Fruit fly (Drosophila melanogaster): Measurements from ENCODE around the gene CG42759.
A peak's percentile ranks its signal among the peaks of the same experiment; 100 is the strongest.

Gene CG42759

dm6 chr3R:10121266-10121904 is 21.5 kb upstream of the CG42759 start, which contains the start of the genes gammaSnap2 and ATPsynepsilonL:
Gene gammaSnap2, minus strand, starts transcription at chr3R:10121400.
Gene ATPsynepsilonL, plus strand, starts transcription at chr3R:10121773.
- TF ChIP-seq pad (GFP tag; optimal IDR thresholded peaks at IDR 0.05) (no peak), Mnt (GFP tag; optimal IDR thresholded peaks at IDR 0.05) (no peak), toe (GFP tag; optimal IDR thresholded peaks at IDR 0.05) (no peak), CG33017 (tag; optimal IDR thresholded peaks at IDR 0.05) (no peak), kay (GFP tag; ENCODE audit: borderline replicate concordance) (no peak), ovo (GFP tag; optimal IDR thresholded peaks at IDR 0.05) (no peak)

dm6 chr3R:10124764-10125163 is 18.1 kb upstream of the CG42759 start:
- no peak for TF ChIP-seq CG12768 (GFP tag; optimal IDR thresholded peaks at IDR 0.05)
- no peak for TF ChIP-seq toe (GFP tag; optimal IDR thresholded peaks at IDR 0.05)
- no peak for TF ChIP-seq bab1 (GFP tag; optimal IDR thresholded peaks at IDR 0.05)
- no peak for TF ChIP-seq CG11617 (GFP tag; optimal IDR thresholded peaks at IDR 0.05)
- no peak for TF ChIP-seq CG33017 (tag; optimal IDR thresholded peaks at IDR 0.05)
- no peak for TF ChIP-seq pad (GFP tag; optimal IDR thresholded peaks at IDR 0.05)
- no peak for TF ChIP-seq Crg-1 (GFP tag; optimal IDR thresholded peaks at IDR 0.05)
- TF ChIP-seq Clk (GFP tag; optimal IDR thresholded peaks at IDR 0.05), result no peak
- TF ChIP-seq CG14711 (tag; optimal IDR thresholded peaks at IDR 0.05), result no peak
- TF ChIP-seq Mnt (GFP tag; optimal IDR thresholded peaks at IDR 0.05), result no peak
- no peak for TF ChIP-seq CG7101 (tag; optimal IDR thresholded peaks at IDR 0.05)
- no peak for TF ChIP-seq tj (GFP tag; optimal IDR thresholded peaks at IDR 0.05)
- TF ChIP-seq cnc (optimal IDR thresholded peaks at IDR 0.05), result no peak
- no peak for TF ChIP-seq kay (GFP tag; ENCODE audit: borderline replicate concordance)
- no peak for TF ChIP-seq cic (GFP tag; optimal IDR thresholded peaks at IDR 0.05)
- TF ChIP-seq CG5204 (GFP tag; optimal IDR thresholded peaks at IDR 0.05), result no peak

- TF ChIP-seq cic (GFP tag; optimal IDR thresholded peaks at IDR 0.05) (no peak), ovo (GFP tag; optimal IDR thresholded peaks at IDR 0.05) (peak; percentile 16)
Measured at dm6 chr3R:10125477-10125876, 17.4 kb upstream of the CG42759 start, which contains the start of gene knk. Gene knk, minus strand, starts transcription at chr3R:10125664.

dm6 chr3R:10130091-10130490 is 12.8 kb upstream of the CG42759 start:
- TF ChIP-seq CG33017 (tag; optimal IDR thresholded peaks at IDR 0.05) (peak; percentile 3), Clk (GFP tag; optimal IDR thresholded peaks at IDR 0.05) (no peak), CG7045 (GFP tag; optimal IDR thresholded peaks at IDR 0.05) (no peak), CG5204 (GFP tag; optimal IDR thresholded peaks at IDR 0.05) (no peak), cic (GFP tag; optimal IDR thresholded peaks at IDR 0.05) (no peak), CG12768 (GFP tag; optimal IDR thresholded peaks at IDR 0.05) (no peak), Mnt (GFP tag; optimal IDR thresholded peaks at IDR 0.05) (no peak), CG14711 (tag; optimal IDR thresholded peaks at IDR 0.05) (peak; percentile 21), Crg-1 (GFP tag; optimal IDR thresholded peaks at IDR 0.05) (no peak), cnc (optimal IDR thresholded peaks at IDR 0.05) (no peak), bab1 (GFP tag; optimal IDR thresholded peaks at IDR 0.05) (peak; percentile 29), CG11617 (GFP tag; optimal IDR thresholded peaks at IDR 0.05) (no peak), pad (GFP tag; optimal IDR thresholded peaks at IDR 0.05) (no peak), kay (GFP tag; ENCODE audit: borderline replicate concordance) (no peak), CG1620 (GFP tag; optimal IDR thresholded peaks at IDR 0.05) (no peak), tj (GFP tag; optimal IDR thresholded peaks at IDR 0.05) (no peak), toe (GFP tag; optimal IDR thresholded peaks at IDR 0.05) (no peak), ovo (GFP tag; optimal IDR thresholded peaks at IDR 0.05) (no peak), Hr96 (GFP tag; optimal IDR thresholded peaks at IDR 0.05) (no peak)

dm6 chr3R:10130975-10131529 is 11.8 kb upstream of the CG42759 start:
- peak; percentile 46 for TF ChIP-seq cic (GFP tag; optimal IDR thresholded peaks at IDR 0.05)
- peak; percentile 27 for TF ChIP-seq Crg-1 (GFP tag; optimal IDR thresholded peaks at IDR 0.05)
- peak; percentile 31 for TF ChIP-seq CG7101 (tag; optimal IDR thresholded peaks at IDR 0.05)
- no peak for TF ChIP-seq tj (GFP tag; optimal IDR thresholded peaks at IDR 0.05)
- TF ChIP-seq kay (GFP tag; ENCODE audit: borderline replicate concordance), result peak; percentile 12
- TF ChIP-seq CG1620 (GFP tag; optimal IDR thresholded peaks at IDR 0.05), result peak; percentile 3
- peak; percentile 39 for TF ChIP-seq CG33017 (tag; optimal IDR thresholded peaks at IDR 0.05)
- TF ChIP-seq pad (GFP tag; optimal IDR thresholded peaks at IDR 0.05), result peak; percentile 12
- no peak for TF ChIP-seq CG7045 (GFP tag; optimal IDR thresholded peaks at IDR 0.05)
- peak; percentile 34 for TF ChIP-seq CG12768 (GFP tag; optimal IDR thresholded peaks at IDR 0.05)
- no peak for TF ChIP-seq Mnt (GFP tag; optimal IDR thresholded peaks at IDR 0.05)

DNA sequence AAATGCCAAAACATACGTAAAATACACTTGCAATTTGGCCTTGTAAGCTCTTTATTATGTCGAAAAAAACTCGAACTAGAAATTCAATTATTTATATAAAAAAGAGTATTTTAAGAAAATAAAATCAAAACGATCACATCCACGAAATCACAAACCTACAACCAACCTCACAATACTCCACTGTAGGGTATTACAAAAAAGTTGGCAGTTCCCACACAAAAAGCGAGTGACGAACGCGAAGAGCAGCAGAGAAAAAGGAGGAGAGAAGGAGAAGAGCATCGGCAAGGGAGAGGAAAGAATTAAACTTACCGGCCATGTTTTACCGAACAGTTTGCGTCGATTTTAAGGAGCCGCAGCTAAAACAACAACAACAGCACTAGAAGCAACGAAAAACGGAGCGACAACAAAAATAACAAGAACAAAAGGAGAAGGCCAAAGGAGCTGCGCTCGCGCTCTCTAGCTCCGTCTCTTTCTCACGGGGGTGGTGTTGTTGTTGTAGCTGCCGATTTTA is 9.9 kb upstream of the CG42759 start:
- TF ChIP-seq cnc (optimal IDR thresholded peaks at IDR 0.05) (no peak), ovo (GFP tag; optimal IDR thresholded peaks at IDR 0.05) (no peak), toe (GFP tag; optimal IDR thresholded peaks at IDR 0.05) (no peak), CG7101 (tag; optimal IDR thresholded peaks at IDR 0.05) (no peak), Crg-1 (GFP tag; optimal IDR thresholded peaks at IDR 0.05) (no peak), kay (GFP tag; ENCODE audit: borderline replicate concordance) (no peak), Mnt (GFP tag; optimal IDR thresholded peaks at IDR 0.05) (no peak), Hr96 (GFP tag; optimal IDR thresholded peaks at IDR 0.05) (no peak), CG7045 (GFP tag; optimal IDR thresholded peaks at IDR 0.05) (no peak), CG11617 (GFP tag; optimal IDR thresholded peaks at IDR 0.05) (no peak), tj (GFP tag; optimal IDR thresholded peaks at IDR 0.05) (no peak)
